Worm (Caenorhabditis elegans) whole organism, L4 larva: ENCODE data around the gene F31A3.5.

Source experiments
- F10B5.3 ChIP-seq: sonication (generic microtip); optimal IDR thresholded peaks from 2 replicates; lab custom pipeline; 2016; ENCODE audit warnings: mild to moderate bottlenecking, missing genetic modification characterization, missing compliant biosample characterization
- R02D3.7 ChIP-seq: fragments of 150-350 bp; sonication (generic microtip); optimal IDR thresholded peaks from 3 replicates; lab custom pipeline; 2014; ENCODE audit warnings: missing biosample characterization, missing genetic modification characterization
- Y5F2A.4 ChIP-seq: fragments of 200-800 bp; sonication (Bioruptor generic); optimal IDR thresholded peaks from 2 replicates; lab custom pipeline; 2018; ENCODE audit warnings: mild to moderate bottlenecking, missing genetic modification characterization, missing compliant biosample characterization
- ceh-20 ChIP-seq: fragments of 200-800 bp; sonication (Bioruptor generic); IDR thresholded peaks from 2 replicates; pipeline ENCODE4 v1.3.6; 2022; ENCODE audit warnings: missing genetic modification reagents, missing genetic modification characterization, missing compliant biosample characterization
- ces-1 ChIP-seq: fragments of 150-350 bp; sonication (generic microtip); optimal IDR thresholded peaks from 4 replicates; lab custom pipeline; 2014; ENCODE audit warnings: missing biosample characterization, missing genetic modification reagents, missing genetic modification characterization
- ctbp-1 ChIP-seq: fragments of 200-800 bp; sonication (Bioruptor generic); IDR thresholded peaks from 2 replicates; pipeline ENCODE4 v1.3.6; 2022; ENCODE audit warnings: missing genetic modification reagents, missing genetic modification characterization, missing compliant biosample characterization
- nhr-11 ChIP-seq: fragments of 150-350 bp; optimal IDR thresholded peaks from 2 replicates; lab custom pipeline; 2014; ENCODE audit warnings: missing biosample characterization, missing genetic modification characterization
- nhr-111 ChIP-seq: fragments of 200-800 bp; sonication (Bioruptor generic); optimal IDR thresholded peaks from 2 replicates; lab custom pipeline; 2018; ENCODE audit warnings: mild to moderate bottlenecking, missing genetic modification characterization, missing compliant biosample characterization
- nhr-237 ChIP-seq: sonication (generic microtip); optimal IDR thresholded peaks from 2 replicates; lab custom pipeline; 2017; ENCODE audit warnings: missing biosample characterization, missing genetic modification characterization
- nhr-25 ChIP-seq: sonication (generic microtip); optimal IDR thresholded peaks from 2 replicates; lab custom pipeline; 2017; ENCODE audit warnings: missing genetic modification characterization, mild to moderate bottlenecking, missing compliant biosample characterization, antibody characterized with exemption, moderate library complexity, borderline replicate concordance; ENCODE audit not compliant: insufficient read depth
- nhr-28 ChIP-seq: fragments of 150-350 bp; optimal IDR thresholded peaks from 2 replicates; lab custom pipeline; 2014; ENCODE audit warnings: missing biosample characterization, missing genetic modification characterization
- snpc-4 ChIP-seq: fragments of 150-350 bp; optimal IDR thresholded peaks from 2 replicates; lab custom pipeline; 2014; ENCODE audit warnings: missing biosample characterization, missing genetic modification characterization
- unc-62 ChIP-seq, 3 experiments: fragments of 150-350 bp in 1 of 3; sonication (generic microtip); optimal IDR thresholded peaks in 2 of 3; peaks in 1 of 3; 1 replicate in 1 of 3; 2 replicates in 2 of 3; lab custom pipeline; 2014 to 2017; ENCODE audit warnings: missing biosample characterization in 3 of 3, missing genetic modification characterization in 3 of 3, missing genetic modification reagents in 3 of 3, missing genotype in 1 of 3
- ztf-7 ChIP-seq: fragments of 150-350 bp; optimal IDR thresholded peaks from 2 replicates; lab custom pipeline; 2014; ENCODE audit warnings: missing biosample characterization, missing genetic modification characterization

DNA sequence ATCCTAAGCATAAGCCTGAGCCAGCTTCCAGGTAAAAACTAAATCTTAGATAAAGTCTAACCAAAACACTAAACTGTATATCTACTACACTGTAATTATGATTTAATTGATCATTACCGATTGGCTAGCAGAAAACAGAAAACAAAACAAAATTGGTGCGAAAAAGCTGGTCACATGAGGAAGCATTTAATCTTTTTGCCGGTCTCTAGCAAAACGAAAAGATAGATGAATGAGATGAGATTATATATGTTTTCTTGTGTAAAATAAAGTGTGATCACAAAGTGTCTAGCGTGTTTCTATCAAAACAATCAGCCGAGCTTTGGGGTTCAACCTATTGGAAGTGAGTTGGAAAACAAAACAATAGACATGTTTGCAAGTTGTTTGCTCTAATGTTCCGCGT is 28.5 kb downstream of the F31A3.5 start:
- TF ChIP-seq R02D3.7 (no peak), nhr-25 (no peak), ces-1 (GFP tag; lab: Kevin White, UChicago) (no peak), nhr-11 (tag; lab: Kevin White, UChicago) (no peak), F10B5.3 (tag; lab: Kevin White, UChicago) (no peak), unc-62 (GFP tag; optimal IDR thresholded peaks at IDR 0.05 in 1 of 2; lab: Kevin White, UChicago) (no peak), unc-62 (tag; optimal IDR thresholded peaks at IDR 0.05; lab: Kevin White, UChicago) (no peak), ceh-20 (GFP tag; lab: Robert Waterston, UW) (no peak), nhr-111 (GFP tag; lab: Kevin White, UChicago) (no peak), snpc-4 (tag; lab: Kevin White, UChicago) (no peak), ctbp-1 (GFP tag; lab: Robert Waterston, UW) (no peak), Y5F2A.4 (no peak), nhr-28 (no peak), ztf-7 (no peak), nhr-237 (tag; lab: Kevin White, UChicago) (no peak)
